Worm (Caenorhabditis elegans): ENCODE data around the gene daf-9.

The daf-9 gene

DNA sequence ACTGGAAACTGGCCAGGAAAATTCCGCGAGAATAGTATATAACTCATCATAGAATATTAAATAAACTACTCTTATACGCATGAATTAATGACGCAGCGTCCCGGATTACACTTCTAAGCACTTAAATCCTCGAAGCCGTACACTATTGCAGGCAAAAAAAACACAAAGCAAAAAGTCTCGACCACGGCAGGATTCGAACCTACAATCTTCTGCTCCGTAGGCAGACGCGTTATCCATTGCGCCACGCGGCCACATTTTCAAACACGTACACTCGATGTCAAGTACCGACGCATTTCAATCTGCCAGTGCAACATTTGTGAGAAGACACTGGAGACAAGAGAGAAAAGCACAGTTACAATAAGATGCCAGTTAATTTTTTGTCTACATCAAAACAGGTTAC lies 23.2 kb downstream of the daf-9 start:
- peak; percentile 53 for TF ChIP-seq nhr-25 (tag; optimal IDR thresholded peaks at IDR 0.05)
- TF ChIP-seq nfya-1 (tag; optimal IDR thresholded peaks at IDR 0.05; ENCODE audit: insufficient read depth), result peak; percentile 39
- TF ChIP-seq ztf-4 (tag; optimal IDR thresholded peaks at IDR 0.05), result no peak
- TF ChIP-seq R02D3.7 (tag; optimal IDR thresholded peaks at IDR 0.05), result peak; percentile 12
- TF ChIP-seq pqm-1 (tag; optimal IDR thresholded peaks at IDR 0.05), result no peak
- TF ChIP-seq nhr-43 (tag; optimal IDR thresholded peaks at IDR 0.05; ENCODE audit: poor library complexity, severe bottlenecking), result peak; percentile 34
- TF ChIP-seq pha-4 (tag; optimal IDR thresholded peaks at IDR 0.05), result peak; percentile 50
- TF ChIP-seq tbx-2 (tag; optimal IDR thresholded peaks at IDR 0.05), result peak; percentile 7
- peak; percentile 15 for TF ChIP-seq skn-1 (tag; optimal IDR thresholded peaks at IDR 0.05)
- TF ChIP-seq egl-27 (tag; optimal IDR thresholded peaks at IDR 0.05), result peak; percentile 33
- TF ChIP-seq aly-2 (tag; optimal IDR thresholded peaks at IDR 0.05), result no peak
- TF ChIP-seq hmg-11 (tag; optimal IDR thresholded peaks at IDR 0.05), result peak; percentile 52
- peak; percentile 57 for TF ChIP-seq lin-39 (tag; optimal IDR thresholded peaks at IDR 0.05)
- no peak for TF ChIP-seq ceh-9 (tag; optimal IDR thresholded peaks at IDR 0.05)
- TF ChIP-seq elt-2 (tag; optimal IDR thresholded peaks at IDR 0.05), result peak; percentile 35
- peak; percentile 38 for TF ChIP-seq egl-5 (tag; optimal IDR thresholded peaks at IDR 0.05)
- TF ChIP-seq nhr-76 (tag; optimal IDR thresholded peaks at IDR 0.05), result no peak
- TF ChIP-seq nhr-28 (tag; optimal IDR thresholded peaks at IDR 0.05), result no peak
- TF ChIP-seq jun-1 (tag; optimal IDR thresholded peaks at IDR 0.05), result peak; percentile 53
- no peak for TF ChIP-seq fkh-2 (tag; optimal IDR thresholded peaks at IDR 0.05)

DNA sequence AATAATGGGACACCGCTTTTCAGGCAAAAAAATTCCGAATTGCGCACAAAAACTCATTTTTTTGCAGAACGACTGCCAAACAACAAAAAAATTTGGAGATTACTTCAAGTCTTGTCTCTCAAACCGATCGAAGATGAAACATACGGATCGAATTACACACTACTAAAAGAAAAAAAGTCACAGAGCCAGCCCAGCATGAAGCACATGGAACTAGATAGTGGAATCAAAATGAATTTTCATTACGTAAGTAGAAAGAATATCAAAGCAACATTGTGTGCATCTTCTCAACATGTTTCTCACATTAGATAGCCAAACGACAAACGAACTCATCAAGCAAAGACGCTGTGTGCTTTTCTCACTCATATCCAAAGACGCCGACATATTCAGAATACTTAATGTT lies 24.4 kb downstream of the daf-9 start:
- TF ChIP-seq nhr-11 (tag; optimal IDR thresholded peaks at IDR 0.05) (no peak), nhr-237 (tag; optimal IDR thresholded peaks at IDR 0.05) (no peak), ceh-82 (tag; optimal IDR thresholded peaks at IDR 0.05) (no peak), tbx-2 (tag; optimal IDR thresholded peaks at IDR 0.05) (no peak), egl-27 (tag; optimal IDR thresholded peaks at IDR 0.05) (no peak), nhr-67 (tag; optimal IDR thresholded peaks at IDR 0.05) (no peak), unc-62 (GFP tag; optimal IDR thresholded peaks at IDR 0.05) (no peak), pqm-1 (tag; optimal IDR thresholded peaks at IDR 0.05) (no peak), hmg-11 (tag; optimal IDR thresholded peaks at IDR 0.05) (no peak)

DNA sequence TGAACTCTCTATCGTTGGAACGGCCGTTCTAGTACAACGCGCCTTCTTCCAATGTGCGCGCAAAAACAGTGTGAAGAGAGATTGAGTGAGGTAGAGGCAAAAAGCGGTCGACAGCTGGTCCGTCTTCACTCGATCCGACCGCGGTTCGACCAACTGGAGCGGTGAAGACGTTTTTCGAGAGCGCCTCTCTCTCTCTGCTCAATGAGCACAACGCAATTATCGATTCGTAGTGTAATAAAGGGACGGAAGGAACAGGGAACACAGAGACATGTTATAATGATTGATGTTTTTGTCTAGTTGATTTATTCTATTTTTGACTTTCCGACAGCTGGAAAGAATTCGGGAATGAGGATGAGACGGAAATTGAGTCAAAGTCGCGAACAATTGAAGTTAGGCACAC lies 28.1 kb downstream of the daf-9 start:
- TF ChIP-seq ZK546.5 (tag; optimal IDR thresholded peaks at IDR 0.05), result no peak
- no peak for TF ChIP-seq ztf-4 (tag; optimal IDR thresholded peaks at IDR 0.05)
- no peak for TF ChIP-seq sea-2 (GFP tag; optimal IDR thresholded peaks at IDR 0.05)
- TF ChIP-seq lin-39 (tag; optimal IDR thresholded peaks at IDR 0.05), result peak; percentile 6
- TF ChIP-seq lin-15B (tag; optimal IDR thresholded peaks at IDR 0.05), result no peak

DNA sequence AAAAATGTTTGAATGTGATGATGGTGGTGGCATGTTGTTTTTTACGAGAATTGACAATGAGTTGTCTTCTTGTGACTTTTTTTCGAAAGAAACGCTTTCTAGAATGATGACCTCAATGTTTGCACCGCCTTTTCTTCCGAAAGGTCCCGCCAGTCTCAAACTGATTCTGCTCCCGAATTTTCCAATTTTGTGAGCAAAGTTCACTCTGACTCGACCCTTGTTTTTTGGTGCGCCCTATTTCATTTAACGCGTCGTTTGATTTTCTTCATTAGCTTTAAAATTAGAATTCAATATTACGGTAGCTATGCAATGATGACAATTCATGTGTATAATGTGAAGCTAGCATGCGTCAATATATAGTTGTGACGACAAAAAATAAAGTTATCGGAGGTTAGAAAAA lies 33.9 kb downstream of the daf-9 start, which contains the start of gene lite-1:
lite-1 (minus strand) TSS at position 101 of the 400 bp plus-strand sequence.
- TF ChIP-seq ztf-11 (tag; optimal IDR thresholded peaks at IDR 0.05) (no peak), skn-1 (tag; optimal IDR thresholded peaks at IDR 0.05) (no peak), ceh-82 (tag; optimal IDR thresholded peaks at IDR 0.05) (no peak), ceh-16 (tag; optimal IDR thresholded peaks at IDR 0.05) (no peak), ceh-9 (tag; optimal IDR thresholded peaks at IDR 0.05) (no peak), nhr-12 (tag; optimal IDR thresholded peaks at IDR 0.05) (no peak), nhr-23 (tag; optimal IDR thresholded peaks at IDR 0.05) (no peak), nhr-28 (tag; optimal IDR thresholded peaks at IDR 0.05) (no peak), ama-1 (optimal IDR thresholded peaks at IDR 0.05) (no peak), mml-1 (tag; optimal IDR thresholded peaks at IDR 0.05) (no peak), snpc-4 (tag; optimal IDR thresholded peaks at IDR 0.05) (no peak), eor-1 (tag; optimal IDR thresholded peaks at IDR 0.05) (no peak), nhr-76 (tag; optimal IDR thresholded peaks at IDR 0.05) (no peak), unc-39 (tag; optimal IDR thresholded peaks at IDR 0.05) (no peak), jun-1 (tag; optimal IDR thresholded peaks at IDR 0.05) (no peak), fkh-10 (GFP tag; optimal IDR thresholded peaks at IDR 0.05) (no peak), nhr-67 (tag; optimal IDR thresholded peaks at IDR 0.05) (no peak), lin-15B (tag; optimal IDR thresholded peaks at IDR 0.05) (no peak), elt-1 (tag; optimal IDR thresholded peaks at IDR 0.05) (no peak), egl-27 (tag; optimal IDR thresholded peaks at IDR 0.05) (no peak)

Measured in whole organism, L3 larva.